Worm (Caenorhabditis elegans): ENCODE measurements around the gene ssp-36.
A peak's percentile ranks its signal among the peaks of the same experiment; 100 is the strongest.

ce11 chrIV:9777535-9777934 is 11.4 kb upstream of the ssp-36 start, which contains the start of gene sna-2:
- TF ChIP-seq tbx-2 (tag; optimal IDR thresholded peaks at IDR 0.05) (no peak), mdl-1 (tag; optimal IDR thresholded peaks at IDR 0.05) (no peak), ZK546.5 (tag; optimal IDR thresholded peaks at IDR 0.05) (no peak), pqm-1 (tag; optimal IDR thresholded peaks at IDR 0.05) (no peak), snpc-4 (tag; optimal IDR thresholded peaks at IDR 0.05) (no peak), ama-1 (optimal IDR thresholded peaks at IDR 0.05) (no peak), unc-39 (tag; optimal IDR thresholded peaks at IDR 0.05) (no peak), lin-15B (tag; optimal IDR thresholded peaks at IDR 0.05) (peak; percentile 34), nhr-237 (tag; optimal IDR thresholded peaks at IDR 0.05) (no peak), elt-1 (tag; optimal IDR thresholded peaks at IDR 0.05) (no peak)
